Worm (Caenorhabditis elegans): ENCODE measurements around the gene plc-1.

ce11 chrX:10851735-10852134 is 13.3 kb upstream of the plc-1 start:
- TF ChIP-seq snpc-4 (GFP tag; optimal IDR thresholded peaks at IDR 0.05): no peak
- no peak for TF ChIP-seq snpc-4 (tag; optimal IDR thresholded peaks at IDR 0.05)
- TF ChIP-seq attf-3 (GFP tag; conservative IDR thresholded peaks at IDR 0.05): no peak
- TF ChIP-seq ama-1 (optimal IDR thresholded peaks at IDR 0.05): no peak
- TF ChIP-seq ama-1 (GFP tag; optimal IDR thresholded peaks at IDR 0.05): no peak
- no peak for TF ChIP-seq nfya-2 (GFP tag; IDR thresholded peaks at IDR 0.05)
